Fruit fly (Drosophila melanogaster): Measurements from ENCODE around the gene Zw.
A peak's percentile ranks its signal among the peaks of the same experiment; 100 is the strongest.

Gene Zw

dm6 chrX:19683040-19683875 lies 16.2 kb downstream of the Zw start, which contains the start of the genes dome and Ubqn:
dome (minus strand) TSS chrX:19683518.
Ubqn (plus strand) TSS chrX:19683808.
- TF ChIP-seq CG7045 (GFP tag; optimal IDR thresholded peaks at IDR 0.05) (no peak), CG33017 (tag; optimal IDR thresholded peaks at IDR 0.05) (no peak), CG11617 (GFP tag; optimal IDR thresholded peaks at IDR 0.05) (peak; percentile 33), CG12768 (GFP tag; optimal IDR thresholded peaks at IDR 0.05) (peak; percentile 56), Hr96 (GFP tag; optimal IDR thresholded peaks at IDR 0.05) (peak; percentile 49), kay (GFP tag; ENCODE audit: borderline replicate concordance) (no peak), CG5204 (GFP tag; optimal IDR thresholded peaks at IDR 0.05) (no peak), CG14711 (tag; optimal IDR thresholded peaks at IDR 0.05) (peak; percentile 5), pad (GFP tag; optimal IDR thresholded peaks at IDR 0.05) (peak; percentile 50), tj (GFP tag; optimal IDR thresholded peaks at IDR 0.05) (peak; percentile 71), Mnt (GFP tag; optimal IDR thresholded peaks at IDR 0.05) (peak; percentile 63), bab1 (GFP tag; optimal IDR thresholded peaks at IDR 0.05) (peak; percentile 55), cic (GFP tag; optimal IDR thresholded peaks at IDR 0.05) (peak; percentile 62), ovo (GFP tag; optimal IDR thresholded peaks at IDR 0.05) (peak; percentile 31), Crg-1 (GFP tag; optimal IDR thresholded peaks at IDR 0.05) (peak; percentile 28), CG7101 (tag; optimal IDR thresholded peaks at IDR 0.05) (peak; percentile 14), cnc (optimal IDR thresholded peaks at IDR 0.05) (no peak), toe (GFP tag; optimal IDR thresholded peaks at IDR 0.05) (peak; percentile 29)

dm6 chrX:19684048-19684447 lies 17.0 kb downstream of the Zw start:
- TF ChIP-seq bab1 (GFP tag; optimal IDR thresholded peaks at IDR 0.05) = no peak
- peak; percentile 19 for TF ChIP-seq CG12768 (GFP tag; optimal IDR thresholded peaks at IDR 0.05)

DNA sequence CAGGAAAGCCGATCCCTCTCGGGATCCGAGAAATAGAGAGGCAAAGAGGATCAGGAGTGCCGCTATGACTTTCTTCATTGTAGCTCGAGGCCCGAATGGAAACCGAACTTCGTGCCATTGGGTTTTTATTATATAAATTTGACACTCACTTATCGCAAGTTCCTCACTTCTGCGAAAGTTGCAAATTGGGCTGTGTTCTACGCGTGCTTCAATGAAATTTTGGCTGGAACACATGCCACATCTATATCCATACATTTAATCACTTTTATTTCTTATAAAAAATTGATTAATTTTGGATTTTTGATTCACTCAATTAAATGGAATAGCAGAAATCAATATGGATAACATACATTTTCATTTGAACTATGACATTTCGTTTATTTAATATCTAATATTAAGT lies 21.8 kb downstream of the Zw start, which contains the start of gene CG14227:
TSS of gene CG14227 (minus strand) at position 101 of the 400 bp plus-strand sequence.
- TF ChIP-seq ovo (GFP tag; optimal IDR thresholded peaks at IDR 0.05) (no peak), CG7045 (GFP tag; optimal IDR thresholded peaks at IDR 0.05) (no peak), cic (GFP tag; optimal IDR thresholded peaks at IDR 0.05) (no peak), CG11617 (GFP tag; optimal IDR thresholded peaks at IDR 0.05) (no peak), cnc (optimal IDR thresholded peaks at IDR 0.05) (no peak), pad (GFP tag; optimal IDR thresholded peaks at IDR 0.05) (no peak), CG12768 (GFP tag; optimal IDR thresholded peaks at IDR 0.05) (no peak), CG1620 (GFP tag; optimal IDR thresholded peaks at IDR 0.05) (no peak), toe (GFP tag; optimal IDR thresholded peaks at IDR 0.05) (no peak), Mnt (GFP tag; optimal IDR thresholded peaks at IDR 0.05) (no peak), CG5204 (GFP tag; optimal IDR thresholded peaks at IDR 0.05) (no peak), CG14711 (tag; optimal IDR thresholded peaks at IDR 0.05) (no peak)

DNA sequence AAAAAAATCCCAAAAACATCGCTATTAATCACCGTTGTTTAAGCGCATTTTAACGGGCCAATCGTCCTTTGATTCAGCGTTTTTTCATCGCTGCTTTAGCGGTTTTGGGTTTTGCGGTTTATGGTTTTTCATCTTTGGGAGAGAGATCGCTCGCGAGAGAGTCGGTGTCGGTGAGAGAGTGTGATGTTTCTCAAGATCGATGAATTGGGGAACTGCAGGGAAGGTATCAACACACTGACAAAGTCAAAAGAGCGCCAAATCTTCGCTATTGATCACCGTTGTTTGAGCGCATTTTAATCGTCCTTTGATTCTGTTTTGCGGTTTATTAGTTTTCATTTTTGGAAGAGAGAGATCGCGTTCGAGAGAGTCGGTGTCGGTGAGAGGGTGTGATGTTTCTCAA lies 23.0 kb downstream of the Zw start:
- no peak for TF ChIP-seq ovo (GFP tag; optimal IDR thresholded peaks at IDR 0.05)
- TF ChIP-seq toe (GFP tag; optimal IDR thresholded peaks at IDR 0.05) = no peak
- TF ChIP-seq Clk (GFP tag; optimal IDR thresholded peaks at IDR 0.05) = no peak
- TF ChIP-seq Crg-1 (GFP tag; optimal IDR thresholded peaks at IDR 0.05) = no peak
- no peak for TF ChIP-seq Mnt (GFP tag; optimal IDR thresholded peaks at IDR 0.05)
- no peak for TF ChIP-seq CG33017 (tag; optimal IDR thresholded peaks at IDR 0.05)
- no peak for TF ChIP-seq cnc (optimal IDR thresholded peaks at IDR 0.05)
- TF ChIP-seq kay (GFP tag; ENCODE audit: borderline replicate concordance) = no peak
- no peak for TF ChIP-seq CG12768 (GFP tag; optimal IDR thresholded peaks at IDR 0.05)

- TF ChIP-seq CG1620 (GFP tag; optimal IDR thresholded peaks at IDR 0.05) = peak; percentile 59
- TF ChIP-seq ovo (GFP tag; optimal IDR thresholded peaks at IDR 0.05) = peak; percentile 53
- TF ChIP-seq toe (GFP tag; optimal IDR thresholded peaks at IDR 0.05) = peak; percentile 57
- TF ChIP-seq kay (GFP tag; ENCODE audit: borderline replicate concordance) = no peak
- peak; percentile 38 for TF ChIP-seq Clk (GFP tag; optimal IDR thresholded peaks at IDR 0.05)
- TF ChIP-seq bab1 (GFP tag; optimal IDR thresholded peaks at IDR 0.05) = peak; percentile 86
- peak; percentile 88 for TF ChIP-seq CG11617 (GFP tag; optimal IDR thresholded peaks at IDR 0.05)
- TF ChIP-seq CG7101 (tag; optimal IDR thresholded peaks at IDR 0.05) = peak; percentile 87
- no peak for TF ChIP-seq cnc (optimal IDR thresholded peaks at IDR 0.05)
- TF ChIP-seq cic (GFP tag; optimal IDR thresholded peaks at IDR 0.05) = peak; percentile 10
- TF ChIP-seq CG5204 (GFP tag; optimal IDR thresholded peaks at IDR 0.05) = peak; percentile 61
- peak; percentile 87 for TF ChIP-seq Hr96 (GFP tag; optimal IDR thresholded peaks at IDR 0.05)
- peak; percentile 75 for TF ChIP-seq CG33017 (tag; optimal IDR thresholded peaks at IDR 0.05)
- peak; percentile 79 for TF ChIP-seq CG12768 (GFP tag; optimal IDR thresholded peaks at IDR 0.05)
- TF ChIP-seq CG7045 (GFP tag; optimal IDR thresholded peaks at IDR 0.05) = peak; percentile 73
- TF ChIP-seq Mnt (GFP tag; optimal IDR thresholded peaks at IDR 0.05) = peak; percentile 81
- peak; percentile 76 for TF ChIP-seq CG14711 (tag; optimal IDR thresholded peaks at IDR 0.05)
- peak; percentile 63 for TF ChIP-seq pad (GFP tag; optimal IDR thresholded peaks at IDR 0.05)
- TF ChIP-seq Crg-1 (GFP tag; optimal IDR thresholded peaks at IDR 0.05) = peak; percentile 73
- peak; percentile 64 for TF ChIP-seq tj (GFP tag; optimal IDR thresholded peaks at IDR 0.05)
Observed at dm6 chrX:19692951-19693698, 26.1 kb downstream of the Zw start, which contains the start of gene Mer. Mer (minus strand) TSS chrX:19693500.
